Worm (Caenorhabditis elegans): ENCODE data around the gene glb-34.

Gene glb-34

DNA sequence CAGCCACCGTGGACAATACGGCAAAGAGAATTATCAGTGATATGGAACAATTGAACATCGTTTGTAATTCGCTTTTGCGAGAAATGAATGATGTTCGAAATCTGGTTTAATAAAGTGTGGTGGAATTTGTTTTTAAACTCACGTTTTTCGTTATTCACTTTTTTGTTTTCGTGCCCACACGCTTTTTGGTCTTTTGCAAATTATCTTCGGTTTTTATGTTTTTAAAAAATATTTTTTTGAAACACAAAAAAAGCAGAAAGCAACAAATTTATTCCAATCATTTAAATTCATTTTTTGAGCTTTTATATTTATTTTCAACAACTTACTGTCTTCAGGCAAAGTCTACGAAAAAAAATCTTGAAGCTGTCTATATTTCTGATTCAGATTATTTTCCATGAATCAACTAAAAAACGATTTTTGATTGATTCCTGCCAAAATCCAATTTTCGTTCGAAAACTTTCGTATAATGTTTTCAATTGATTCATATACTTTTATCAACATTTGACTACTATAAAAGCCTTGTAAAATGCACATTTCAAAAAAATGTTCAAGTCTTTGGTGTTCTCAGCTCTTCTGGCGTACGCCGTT lies 1.9 kb upstream of the glb-34 start, which contains the start of the genes Y57G11B.3 and Y57G11B.5:
Gene Y57G11B.3, minus strand, starts transcription at position 101 of the 588 bp plus-strand sequence.
Gene Y57G11B.5, plus strand, starts transcription at position 538 of the 588 bp plus-strand sequence.
- TF ChIP-seq nhr-12 (tag; optimal IDR thresholded peaks at IDR 0.05) (no peak), zip-8 (tag; optimal IDR thresholded peaks at IDR 0.05) (no peak), mls-2 (tag; optimal IDR thresholded peaks at IDR 0.05) (no peak), elt-1 (tag; optimal IDR thresholded peaks at IDR 0.05; ENCODE audit: borderline replicate concordance, insufficient read depth) (no peak), sptf-1 (tag; optimal IDR thresholded peaks at IDR 0.05) (no peak), ceh-39 (tag; optimal IDR thresholded peaks at IDR 0.05) (no peak), mab-5 (tag; optimal IDR thresholded peaks at IDR 0.05) (no peak), hlh-1 (tag; optimal IDR thresholded peaks at IDR 0.05) (no peak), nhr-2 (tag; optimal IDR thresholded peaks at IDR 0.05) (no peak), nhr-76 (tag; optimal IDR thresholded peaks at IDR 0.05) (no peak), sem-2 (GFP tag; optimal IDR thresholded peaks at IDR 0.05) (no peak)

DNA sequence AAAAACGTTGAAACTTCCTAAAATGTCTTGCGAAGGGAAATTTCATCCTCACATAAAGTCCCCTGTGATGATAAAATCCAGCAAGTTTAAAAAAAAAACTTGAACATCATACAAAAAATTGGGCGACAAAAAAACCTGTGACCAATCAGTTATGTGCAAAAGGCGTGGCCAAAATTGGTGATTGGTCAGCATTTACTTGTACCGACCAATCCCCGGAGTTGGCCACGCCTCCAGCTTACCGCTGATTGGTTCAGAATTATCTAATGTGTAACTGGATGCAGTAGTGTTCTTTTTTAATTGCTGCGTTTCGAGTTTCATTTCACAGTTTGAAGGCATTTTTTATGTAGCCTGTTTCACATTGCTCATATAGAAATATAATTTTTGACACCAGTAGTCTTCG lies 561 bp upstream of the glb-34 start:
- no peak for TF ChIP-seq blmp-1 (tag; optimal IDR thresholded peaks at IDR 0.05)
- TF ChIP-seq elt-3 (tag; optimal IDR thresholded peaks at IDR 0.05) = no peak
- TF ChIP-seq nhr-237 (tag; optimal IDR thresholded peaks at IDR 0.05) = no peak
- no peak for TF ChIP-seq lin-13 (tag; optimal IDR thresholded peaks at IDR 0.05)
- TF ChIP-seq drap-1 (GFP tag; optimal IDR thresholded peaks at IDR 0.05) = no peak
- TF ChIP-seq cnd-1 (tag; optimal IDR thresholded peaks at IDR 0.05) = no peak
- no peak for TF ChIP-seq ces-1 (GFP tag; optimal IDR thresholded peaks at IDR 0.05)
- no peak for TF ChIP-seq ceh-39 (tag; optimal IDR thresholded peaks at IDR 0.05)
- TF ChIP-seq ztf-11 (tag; optimal IDR thresholded peaks at IDR 0.05) = no peak
- no peak for TF ChIP-seq flh-1 (GFP tag; optimal IDR thresholded peaks at IDR 0.05)
- TF ChIP-seq mls-2 (tag; optimal IDR thresholded peaks at IDR 0.05) = no peak
- TF ChIP-seq unc-39 (tag; optimal IDR thresholded peaks at IDR 0.05) = no peak
- TF ChIP-seq unc-120 (tag; optimal IDR thresholded peaks at IDR 0.05; ENCODE audit: poor library complexity, severe bottlenecking) = no peak
- no peak for TF ChIP-seq sem-2 (GFP tag; optimal IDR thresholded peaks at IDR 0.05)
- TF ChIP-seq nhr-76 (tag; optimal IDR thresholded peaks at IDR 0.05) = no peak
- no peak for TF ChIP-seq zip-8 (tag; optimal IDR thresholded peaks at IDR 0.05)
- no peak for TF ChIP-seq bed-3 (GFP tag; optimal IDR thresholded peaks at IDR 0.05)

DNA sequence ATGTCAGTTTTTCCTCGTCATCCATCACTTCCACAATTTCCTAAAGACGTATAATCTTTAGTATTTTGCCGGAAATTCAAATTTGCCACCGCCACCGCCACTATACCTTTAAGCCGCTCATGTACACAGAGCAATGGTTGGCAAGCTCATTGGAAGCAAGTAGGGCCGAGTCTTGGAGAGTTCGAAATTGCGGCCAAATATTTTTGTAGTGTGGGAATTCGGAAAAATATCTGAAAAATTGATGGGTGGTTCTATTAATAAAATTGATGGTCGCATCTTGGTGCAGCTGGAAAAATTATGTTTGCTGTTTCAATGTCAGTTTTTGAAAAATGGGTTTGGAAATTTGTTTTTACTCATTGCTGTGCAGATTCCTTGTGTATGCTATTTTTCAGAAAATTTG lies 881 bp downstream of the glb-34 start:
- TF ChIP-seq mep-1 (tag; optimal IDR thresholded peaks at IDR 0.05) = no peak
- no peak for TF ChIP-seq ham-2 (GFP tag; optimal IDR thresholded peaks at IDR 0.05)
- TF ChIP-seq drap-1 (GFP tag; optimal IDR thresholded peaks at IDR 0.05) = no peak
- no peak for TF ChIP-seq unc-120 (tag; optimal IDR thresholded peaks at IDR 0.05; ENCODE audit: poor library complexity, severe bottlenecking)
- TF ChIP-seq pha-4 (tag; optimal IDR thresholded peaks at IDR 0.05) = no peak
- no peak for TF ChIP-seq mls-2 (tag; optimal IDR thresholded peaks at IDR 0.05)
- TF ChIP-seq ceh-39 (tag; optimal IDR thresholded peaks at IDR 0.05) = no peak
- TF ChIP-seq sptf-1 (tag; optimal IDR thresholded peaks at IDR 0.05) = no peak
- TF ChIP-seq nhr-237 (tag; optimal IDR thresholded peaks at IDR 0.05) = no peak
- TF ChIP-seq ceh-43 (GFP tag; optimal IDR thresholded peaks at IDR 0.05) = no peak
- no peak for TF ChIP-seq zip-8 (tag; optimal IDR thresholded peaks at IDR 0.05)
- TF ChIP-seq cnd-1 (tag; optimal IDR thresholded peaks at IDR 0.05) = no peak
- TF ChIP-seq ces-1 (GFP tag; optimal IDR thresholded peaks at IDR 0.05) = no peak

DNA sequence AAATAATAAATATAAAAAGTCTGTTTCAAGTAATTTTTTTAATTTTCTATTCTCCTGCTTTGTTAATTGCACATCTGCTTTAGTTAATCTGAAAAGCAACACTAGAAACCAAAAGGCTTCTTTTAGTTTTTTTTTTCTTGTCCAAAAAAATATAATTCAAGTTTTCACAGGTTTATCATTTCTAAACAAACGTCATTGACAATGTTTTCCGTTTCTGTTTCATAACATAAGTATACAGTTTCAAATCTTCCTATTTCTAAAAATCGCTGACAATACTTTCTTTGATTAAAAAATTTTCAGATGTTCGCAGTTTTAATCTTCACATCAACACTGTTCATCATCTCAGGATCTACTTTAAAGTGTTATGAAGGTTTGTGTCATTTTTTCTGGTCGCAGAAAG lies 7.4 kb downstream of the glb-34 start, which contains the start of gene Y57G11B.2:
Gene Y57G11B.2, plus strand, starts transcription at position 301 of the 400 bp plus-strand sequence.
- TF ChIP-seq ceh-39 (tag; optimal IDR thresholded peaks at IDR 0.05) (no peak), nhr-237 (tag; optimal IDR thresholded peaks at IDR 0.05) (no peak), zip-8 (tag; optimal IDR thresholded peaks at IDR 0.05) (no peak), drap-1 (GFP tag; optimal IDR thresholded peaks at IDR 0.05) (no peak), mep-1 (tag; optimal IDR thresholded peaks at IDR 0.05) (no peak), ceh-83 (GFP tag; optimal IDR thresholded peaks at IDR 0.05) (no peak), nhr-2 (tag; optimal IDR thresholded peaks at IDR 0.05) (no peak), cnd-1 (tag; optimal IDR thresholded peaks at IDR 0.05) (no peak), nhr-28 (tag; optimal IDR thresholded peaks at IDR 0.05) (no peak), unc-62 (GFP tag; optimal IDR thresholded peaks at IDR 0.05) (no peak), sptf-1 (tag; optimal IDR thresholded peaks at IDR 0.05) (no peak), nhr-12 (tag; optimal IDR thresholded peaks at IDR 0.05) (no peak), ceh-43 (GFP tag; optimal IDR thresholded peaks at IDR 0.05) (no peak), bed-3 (GFP tag; optimal IDR thresholded peaks at IDR 0.05) (no peak), lin-32 (GFP tag; optimal IDR thresholded peaks at IDR 0.05) (no peak)
